Fruit fly (Drosophila melanogaster): ENCODE data around the gene Trmt61.

Trmt61 gene

DNA sequence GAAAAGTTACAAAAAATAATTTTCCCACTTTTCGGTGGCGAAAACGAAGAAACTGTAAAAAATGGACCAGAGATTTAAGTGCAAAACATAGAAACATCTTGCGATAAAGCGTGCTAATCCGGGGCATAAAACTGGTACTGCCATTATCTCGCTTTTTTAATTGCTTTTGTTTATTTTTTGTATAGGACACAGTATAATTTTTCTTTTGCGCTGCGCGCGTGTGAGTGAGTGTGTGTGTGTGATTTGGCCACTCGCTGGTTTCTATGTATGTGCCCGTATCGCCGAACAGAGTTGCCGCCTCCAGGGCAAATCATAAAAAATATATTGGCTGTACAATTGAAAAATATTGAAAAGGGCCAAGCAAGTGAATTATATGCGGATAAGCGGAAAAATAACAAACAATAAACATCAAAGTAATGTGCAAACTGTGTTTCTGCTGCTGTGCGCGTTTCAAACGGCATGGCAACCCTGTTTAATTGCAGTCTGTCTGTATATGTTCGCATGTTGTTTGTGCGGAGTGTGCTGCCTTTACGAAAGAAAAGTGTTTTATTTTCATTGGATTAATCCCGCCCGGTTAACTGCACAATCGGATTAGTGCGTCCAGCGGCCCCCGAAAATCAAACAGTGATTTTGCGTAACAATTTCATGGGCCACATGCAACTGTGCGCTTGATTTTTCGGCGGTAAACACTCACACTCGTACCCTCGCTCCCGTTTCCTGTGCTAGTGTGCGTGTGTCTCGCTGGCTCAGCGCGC lies 17.0 kb upstream of the Trmt61 start (continued):
- TF ChIP-seq CG5180 (GFP tag; optimal IDR thresholded peaks at IDR 0.05) (peak; percentile 76), zfh2 (GFP tag; optimal IDR thresholded peaks at IDR 0.05) (peak; percentile 96), CG9437 (GFP tag; optimal IDR thresholded peaks at IDR 0.05) (peak; percentile 89), CG8388 (GFP tag; optimal IDR thresholded peaks at IDR 0.05) (peak; percentile 95), repo (GFP tag; optimal IDR thresholded peaks at IDR 0.05) (peak; percentile 96), Poxn (GFP tag; IDR thresholded peaks at IDR 0.05) (peak; percentile 90), Spps (tag; optimal IDR thresholded peaks at IDR 0.05) (peak; percentile 89), D19A (tag; optimal IDR thresholded peaks at IDR 0.05) (peak; percentile 86), sens-2 (GFP tag; IDR thresholded peaks at IDR 0.05) (peak; percentile 96), CG4282 (GFP tag; optimal IDR thresholded peaks at IDR 0.05) (peak; percentile 94), org-1 (GFP tag; optimal IDR thresholded peaks at IDR 0.05) (peak; percentile 96), bbx (GFP tag; IDR thresholded peaks at IDR 0.05; ENCODE audit: partially characterized antibody) (no peak), CG18262 (tag; optimal IDR thresholded peaks at IDR 0.05) (peak; percentile 94), Lpt (GFP tag; optimal IDR thresholded peaks at IDR 0.05) (no peak), slou (GFP tag; optimal IDR thresholded peaks at IDR 0.05) (peak; percentile 92), zfh1 (GFP tag; IDR thresholded peaks at IDR 0.05) (peak; percentile 98), CG2889 (GFP tag; IDR thresholded peaks at IDR 0.05) (peak; percentile 97), CG3838 (GFP tag; optimal IDR thresholded peaks at IDR 0.05) (peak; percentile 91), Mrtf (GFP tag; IDR thresholded peaks at IDR 0.05) (peak; percentile 96), Sox100B (GFP tag; optimal IDR thresholded peaks at IDR 0.05) (peak; percentile 90), toy (GFP tag; IDR thresholded peaks at IDR 0.05) (peak; percentile 87), cad (GFP tag; optimal IDR thresholded peaks at IDR 0.05) (peak; percentile 40), tll (GFP tag; optimal IDR thresholded peaks at IDR 0.05) (peak in 1 of 2 experiments; percentile 51), CG5245 (GFP tag; optimal IDR thresholded peaks at IDR 0.05) (peak; percentile 96), gfzf (GFP tag; optimal IDR thresholded peaks at IDR 0.05) (peak; percentile 15), sna (GFP tag; IDR thresholded peaks at IDR 0.05; ENCODE audit: partially characterized antibody) (no peak), CG4707 (GFP tag; optimal IDR thresholded peaks at IDR 0.05) (peak; percentile 76), sd (tag; optimal IDR thresholded peaks at IDR 0.05) (peak; percentile 76), MBD-R2 (GFP tag; IDR thresholded peaks at IDR 0.05) (peak; percentile 94), Bdp1 (GFP tag; optimal IDR thresholded peaks at IDR 0.05) (peak; percentile 91), kni (GFP tag; optimal IDR thresholded peaks at IDR 0.05) (peak; percentile 89), CG9817 (tag; optimal IDR thresholded peaks at IDR 0.05) (peak; percentile 93), CG12155 (GFP tag; optimal IDR thresholded peaks at IDR 0.05) (peak; percentile 99), scrt (GFP tag; optimal IDR thresholded peaks at IDR 0.05) (peak; percentile 91), Hsf (GFP tag; optimal IDR thresholded peaks at IDR 0.05) (peak; percentile 97), en (GFP tag; optimal IDR thresholded peaks at IDR 0.05) (peak; percentile 93), Fer2 (tag; optimal IDR thresholded peaks at IDR 0.05) (peak; percentile 80), emc (GFP tag; optimal IDR thresholded peaks at IDR 0.05) (peak; percentile 91), CG14441 (GFP tag; IDR thresholded peaks at IDR 0.05) (peak; percentile 99), CG9609 (GFP tag; optimal IDR thresholded peaks at IDR 0.05) (peak; percentile 97), seq (GFP tag; IDR thresholded peaks at IDR 0.05) (peak; percentile 97), nerfin-1 (tag; optimal IDR thresholded peaks at IDR 0.05) (peak; percentile 84), CG15696 (tag; optimal IDR thresholded peaks at IDR 0.05) (peak; percentile 76), klu (GFP tag; IDR thresholded peaks at IDR 0.05) (peak; percentile 92), nom (GFP tag; optimal IDR thresholded peaks at IDR 0.05) (peak; percentile 75), CG2129 (GFP tag; IDR thresholded peaks at IDR 0.05; ENCODE audit: partially characterized antibody) (no peak), slbo (GFP tag; IDR thresholded peaks at IDR 0.05) (peak; percentile 98), CG12219 (GFP tag; optimal IDR thresholded peaks at IDR 0.05) (peak; percentile 96), C15 (GFP tag; IDR thresholded peaks at IDR 0.05) (peak; percentile 85)
